Worm (Caenorhabditis elegans): ENCODE measurements around the gene glc-1.

DNA sequence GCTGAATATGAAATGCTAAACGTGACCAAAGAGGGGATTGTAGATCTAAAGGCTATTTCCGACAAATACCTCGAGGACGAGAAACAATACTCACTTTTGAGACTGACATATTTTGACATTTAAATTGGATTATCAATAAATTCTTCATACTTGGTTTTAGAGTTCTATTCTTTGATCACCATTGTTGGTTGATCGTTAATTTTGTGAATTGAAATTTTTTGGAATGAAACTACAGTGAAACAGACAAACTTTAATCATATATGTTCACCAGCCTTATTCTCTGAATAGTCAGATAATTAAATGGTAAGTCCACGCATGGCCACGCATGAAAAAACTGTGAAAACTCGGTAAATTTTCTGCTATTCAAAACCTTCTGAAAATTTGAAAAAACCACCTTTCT lies 16.8 kb upstream of the glc-1 start, which contains the start of gene F11A5.18:
- TF ChIP-seq ceh-28 (tag; optimal IDR thresholded peaks at IDR 0.05) = no peak
- no peak for TF ChIP-seq elt-3 (tag; optimal IDR thresholded peaks at IDR 0.05)
- TF ChIP-seq nhr-28 (tag; optimal IDR thresholded peaks at IDR 0.05) = no peak
- no peak for TF ChIP-seq nhr-77 (tag; optimal IDR thresholded peaks at IDR 0.05)
- TF ChIP-seq mdl-1 (tag; optimal IDR thresholded peaks at IDR 0.05) = no peak
- no peak for TF ChIP-seq zag-1 (tag; optimal IDR thresholded peaks at IDR 0.05)

Data from whole organism, L3 larva.